Fruit fly (Drosophila melanogaster) whole organism, prepupa: Measurements from ENCODE around the gene S6k.

Source experiments
- Blimp-1 ChIP-seq: fragments of 200-800 bp; sonication (Bioruptor generic); optimal IDR thresholded peaks from 3 replicates; lab custom pipeline; 2017; ENCODE audit warnings: missing biosample characterization, missing genetic modification characterization, mild to moderate bottlenecking, moderate library complexity, missing genetic modification reagents
- CG10631 ChIP-seq: fragments of 200-800 bp; sonication (Bioruptor generic); optimal IDR thresholded peaks from 2 replicates; lab custom pipeline; 2016; ENCODE audit warnings: missing biosample characterization, missing genetic modification characterization
- CG10669 ChIP-seq: fragments of 200-800 bp; sonication (Bioruptor generic); optimal IDR thresholded peaks from 3 replicates; lab custom pipeline; 2018; ENCODE audit warnings: missing biosample characterization, mild to moderate bottlenecking, missing genetic modification characterization, moderate library complexity
- CG11294 ChIP-seq: fragments of 200-800 bp; sonication (Bioruptor generic); IDR thresholded peaks from 2 replicates; pipeline ENCODE4 v1.3.6; 2022; ENCODE audit warnings: missing biosample characterization, missing genetic modification characterization
- CG11762 ChIP-seq: fragments of 200-800 bp; sonication (Bioruptor generic); optimal IDR thresholded peaks from 3 replicates; lab custom pipeline; 2016; ENCODE audit warnings: missing biosample characterization, missing genetic modification characterization; ENCODE audit not compliant: insufficient read depth
- CG11902 ChIP-seq: fragments of 200-800 bp; sonication (Bioruptor generic); optimal IDR thresholded peaks from 3 replicates; lab custom pipeline; 2016; ENCODE audit warnings: missing biosample characterization, missing genetic modification characterization
- CG15336 ChIP-seq: fragments of 200-800 bp; sonication (Bioruptor generic); IDR thresholded peaks from 2 replicates; pipeline ENCODE4 v1.3.6; 2022; ENCODE audit warnings: missing biosample characterization, missing genetic modification characterization
- CG1621 ChIP-seq: fragments of 200-800 bp; sonication (Bioruptor generic); optimal IDR thresholded peaks from 3 replicates; lab custom pipeline; 2018; ENCODE audit warnings: missing biosample characterization, mild to moderate bottlenecking, missing genetic modification characterization
- CG3032 ChIP-seq: fragments of 200-800 bp; optimal IDR thresholded peaks from 2 replicates; lab custom pipeline; 2019; ENCODE audit warnings: missing biosample characterization, mild to moderate bottlenecking, missing genetic modification characterization, moderate library complexity
- CG31627 ChIP-seq: fragments of 200-800 bp; sonication (Bioruptor generic); optimal IDR thresholded peaks from 3 replicates; lab custom pipeline; 2016; ENCODE audit warnings: missing biosample characterization, missing genetic modification characterization
- CG32006 ChIP-seq: fragments of 200-800 bp; sonication (Bioruptor generic); optimal IDR thresholded peaks from 3 replicates; lab custom pipeline; 2017; ENCODE audit warnings: missing biosample characterization, mild to moderate bottlenecking, missing genetic modification characterization
- CG34406 ChIP-seq: fragments of 200-800 bp; sonication (Bioruptor generic); optimal IDR thresholded peaks from 3 replicates; lab custom pipeline; 2016; ENCODE audit warnings: missing biosample characterization, missing genetic modification characterization
- CG3919 ChIP-seq: fragments of 200-800 bp; sonication (Bioruptor generic); optimal IDR thresholded peaks from 3 replicates; lab custom pipeline; 2016; ENCODE audit warnings: missing biosample characterization, missing genetic modification characterization
- CG4318 ChIP-seq: fragments of 200-800 bp; sonication (Bioruptor generic); optimal IDR thresholded peaks from 3 replicates; lab custom pipeline; 2017; ENCODE audit warnings: missing biosample characterization, mild to moderate bottlenecking, missing genetic modification characterization
- CG6163 ChIP-seq: fragments of 200-800 bp; sonication (Bioruptor generic); IDR thresholded peaks from 3 replicates; pipeline ENCODE4 v1.3.6; 2022; ENCODE audit warnings: missing biosample characterization, missing genetic modification characterization
- CG6792 ChIP-seq: fragments of 200-800 bp; sonication (Bioruptor generic); optimal IDR thresholded peaks from 3 replicates; lab custom pipeline; 2016; ENCODE audit warnings: missing biosample characterization, missing genetic modification characterization
- CG6854 ChIP-seq: fragments of 200-800 bp; sonication (Bioruptor generic); optimal IDR thresholded peaks from 2 replicates; lab custom pipeline; 2017; ENCODE audit warnings: missing biosample characterization, mild to moderate bottlenecking, missing genetic modification characterization
- CG8119 ChIP-seq: fragments of 200-800 bp; sonication (Bioruptor generic); IDR thresholded peaks from 3 replicates; pipeline ENCODE4 v1.3.6; 2022; ENCODE audit warnings: missing biosample characterization, missing genetic modification characterization
- CG8319 ChIP-seq: fragments of 200-800 bp; sonication (Bioruptor generic); optimal IDR thresholded peaks from 3 replicates; lab custom pipeline; 2016; ENCODE audit warnings: missing biosample characterization, missing genetic modification characterization
- CG8632 ChIP-seq: fragments of 200-800 bp; sonication (Bioruptor generic); optimal IDR thresholded peaks from 3 replicates; lab custom pipeline; 2016; ENCODE audit warnings: missing biosample characterization, missing genetic modification characterization
- CG9139 ChIP-seq: fragments of 200-800 bp; sonication (Bioruptor generic); optimal IDR thresholded peaks from 3 replicates; lab custom pipeline; 2017; ENCODE audit warnings: missing biosample characterization, mild to moderate bottlenecking, missing genetic modification characterization
- Eip78C ChIP-seq: fragments of 200-800 bp; sonication (Bioruptor generic); peaks from one replicate; lab custom pipeline; 2016; ENCODE audit warnings: missing biosample characterization, missing genetic modification characterization
- Eip93F ChIP-seq: fragments of 200-800 bp; sonication (Bioruptor generic); optimal IDR thresholded peaks from 2 replicates; lab custom pipeline; 2016; ENCODE audit warnings: missing biosample characterization, mild to moderate bottlenecking, missing genetic modification characterization
- Ets21C ChIP-seq: fragments of 200-800 bp; sonication (Bioruptor generic); optimal IDR thresholded peaks from 3 replicates; lab custom pipeline; 2016; ENCODE audit warnings: missing biosample characterization, missing genetic modification characterization
- Ets96B ChIP-seq: fragments of 200-800 bp; optimal IDR thresholded peaks from 2 replicates; lab custom pipeline; 2019; ENCODE audit warnings: missing biosample characterization, mild to moderate bottlenecking, missing genetic modification characterization, moderate library complexity
- Gug ChIP-seq: fragments of 200-800 bp; sonication (Bioruptor generic); IDR thresholded peaks from 2 replicates; pipeline ENCODE4 v1.3.6; 2022; ENCODE audit warnings: missing biosample characterization, missing genetic modification characterization
- Hr39 ChIP-seq: fragments of 200-800 bp; sonication (Bioruptor generic); optimal IDR thresholded peaks from 2 replicates; lab custom pipeline; 2016; ENCODE audit warnings: missing biosample characterization, missing genetic modification characterization
- Lpt ChIP-seq: fragments of 200-800 bp; sonication (Bioruptor generic); optimal IDR thresholded peaks from 3 replicates; lab custom pipeline; 2016; ENCODE audit warnings: missing biosample characterization, missing genetic modification characterization
- Sox102F ChIP-seq: fragments of 200-800 bp; sonication (Bioruptor generic); optimal IDR thresholded peaks from 2 replicates; lab custom pipeline; 2016; ENCODE audit warnings: missing biosample characterization, mild to moderate bottlenecking, missing genetic modification characterization
- Sox14 ChIP-seq: fragments of 200-800 bp; sonication (Bioruptor generic); optimal IDR thresholded peaks from 3 replicates; lab custom pipeline; 2016; ENCODE audit warnings: missing biosample characterization, missing genetic modification characterization
- Sox15 ChIP-seq: fragments of 200-800 bp; sonication (Bioruptor generic); optimal IDR thresholded peaks from 3 replicates; lab custom pipeline; 2016; ENCODE audit warnings: missing biosample characterization, missing genetic modification characterization
- achi ChIP-seq: fragments of 200-800 bp; sonication (Bioruptor generic); optimal IDR thresholded peaks from 3 replicates; lab custom pipeline; 2016; ENCODE audit warnings: missing biosample characterization, missing genetic modification characterization
- acj6 ChIP-seq: fragments of 200-800 bp; sonication (Bioruptor generic); optimal IDR thresholded peaks from 3 replicates; lab custom pipeline; 2016; ENCODE audit warnings: missing biosample characterization, missing genetic modification characterization
- cyc ChIP-seq: fragments of 200-800 bp; sonication (Bioruptor generic); optimal IDR thresholded peaks from 3 replicates; lab custom pipeline; 2016; ENCODE audit warnings: missing biosample characterization, missing genetic modification characterization
- dac ChIP-seq: fragments of 200-800 bp; sonication (Bioruptor generic); optimal IDR thresholded peaks from 2 replicates; lab custom pipeline; 2017; ENCODE audit warnings: missing biosample characterization, mild to moderate bottlenecking, missing genetic modification characterization
- dsx ChIP-seq: fragments of 200-800 bp; optimal IDR thresholded peaks from 3 replicates; lab custom pipeline; 2019; ENCODE audit warnings: missing biosample characterization, mild to moderate bottlenecking, missing genetic modification characterization, moderate library complexity; ENCODE audit not compliant: poor library complexity, severe bottlenecking
- eg ChIP-seq: fragments of 200-800 bp; sonication (Bioruptor generic); IDR thresholded peaks from 3 replicates; pipeline ENCODE4 v1.3.6; 2022; ENCODE audit warnings: missing biosample characterization, missing genetic modification characterization
- esn ChIP-seq: fragments of 200-800 bp; sonication (Bioruptor generic); optimal IDR thresholded peaks from 2 replicates; lab custom pipeline; 2016; ENCODE audit warnings: missing biosample characterization, mild to moderate bottlenecking, missing genetic modification characterization, moderate library complexity
- fd59A ChIP-seq: fragments of 200-800 bp; sonication (Bioruptor generic); optimal IDR thresholded peaks from 2 replicates; lab custom pipeline; 2017; ENCODE audit warnings: missing biosample characterization, mild to moderate bottlenecking, missing genetic modification characterization, missing genetic modification reagents
- fd85E ChIP-seq: fragments of 200-800 bp; sonication (Bioruptor generic); optimal IDR thresholded peaks from 3 replicates; lab custom pipeline; 2016; ENCODE audit warnings: missing biosample characterization, missing genetic modification characterization
- fkh ChIP-seq: fragments of 200-800 bp; sonication (Bioruptor generic); optimal IDR thresholded peaks from 3 replicates; lab custom pipeline; 2017; ENCODE audit warnings: missing biosample characterization, mild to moderate bottlenecking, missing genetic modification characterization, moderate library complexity
- lz ChIP-seq: fragments of 200-800 bp; sonication (Bioruptor generic); optimal IDR thresholded peaks from 3 replicates; lab custom pipeline; 2016; ENCODE audit warnings: missing biosample characterization, missing genetic modification characterization
- net ChIP-seq: fragments of 200-800 bp; sonication (Bioruptor generic); optimal IDR thresholded peaks from 3 replicates; lab custom pipeline; 2016; ENCODE audit warnings: missing biosample characterization, missing genetic modification characterization
- salr ChIP-seq, 2 experiments: fragments of 200-800 bp; sonication (Bioruptor generic); optimal IDR thresholded peaks; 3 replicates each; lab custom pipeline; 2016 to 2018; ENCODE audit warnings: missing biosample characterization in 2 of 2, missing genetic modification characterization in 2 of 2, mild to moderate bottlenecking in 1 of 2
- spab ChIP-seq: fragments of 200-800 bp; sonication (Bioruptor generic); optimal IDR thresholded peaks from 2 replicates; lab custom pipeline; 2017; ENCODE audit warnings: missing biosample characterization, mild to moderate bottlenecking, missing genetic modification characterization, missing genetic modification reagents
- ss ChIP-seq, 2 experiments: fragments of 200-800 bp; sonication (Bioruptor generic); optimal IDR thresholded peaks; 2 replicates in 1 of 2; 3 replicates in 1 of 2; lab custom pipeline; 2017 to 2018; ENCODE audit warnings: mild to moderate bottlenecking in 2 of 2, missing biosample characterization in 2 of 2, missing genetic modification characterization in 2 of 2, moderate library complexity in 1 of 2
- svp ChIP-seq: fragments of 200-800 bp; sonication (Bioruptor generic); peaks from one replicate; lab custom pipeline; 2016; ENCODE audit warnings: missing biosample characterization, missing genetic modification characterization
- topi ChIP-seq: fragments of 200-800 bp; sonication (Bioruptor generic); optimal IDR thresholded peaks from 3 replicates; lab custom pipeline; 2016; ENCODE audit warnings: missing biosample characterization, missing genetic modification characterization
- vri ChIP-seq: fragments of 200-800 bp; sonication (Bioruptor generic); optimal IDR thresholded peaks from 3 replicates; lab custom pipeline; 2016; ENCODE audit warnings: missing biosample characterization, mild to moderate bottlenecking, missing genetic modification characterization

Gene S6k

DNA sequence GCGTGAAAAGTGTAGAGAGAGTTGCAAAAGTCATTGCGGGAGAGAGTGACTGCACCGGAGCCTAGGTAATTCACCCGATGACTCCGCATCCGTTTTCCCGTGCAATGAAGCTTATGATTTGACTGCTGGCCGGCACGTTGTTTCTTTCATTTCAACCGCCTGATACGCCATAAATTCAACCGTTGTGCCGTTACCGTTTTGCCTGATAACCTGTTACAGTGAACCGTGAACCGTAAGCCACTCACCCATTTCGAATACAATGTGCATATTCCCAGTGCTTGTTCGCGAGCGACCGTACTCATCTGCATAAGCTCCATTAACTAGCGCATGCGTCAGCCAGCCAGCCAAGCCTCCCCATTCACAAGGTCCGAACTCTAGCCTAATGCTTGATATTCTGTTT, 35.9 kb downstream of the S6k start:
- TF ChIP-seq svp (GFP tag; lab: Kevin White, UChicago) (peak; percentile 98), dac (GFP tag; lab: Kevin White, UChicago) (no peak)

DNA sequence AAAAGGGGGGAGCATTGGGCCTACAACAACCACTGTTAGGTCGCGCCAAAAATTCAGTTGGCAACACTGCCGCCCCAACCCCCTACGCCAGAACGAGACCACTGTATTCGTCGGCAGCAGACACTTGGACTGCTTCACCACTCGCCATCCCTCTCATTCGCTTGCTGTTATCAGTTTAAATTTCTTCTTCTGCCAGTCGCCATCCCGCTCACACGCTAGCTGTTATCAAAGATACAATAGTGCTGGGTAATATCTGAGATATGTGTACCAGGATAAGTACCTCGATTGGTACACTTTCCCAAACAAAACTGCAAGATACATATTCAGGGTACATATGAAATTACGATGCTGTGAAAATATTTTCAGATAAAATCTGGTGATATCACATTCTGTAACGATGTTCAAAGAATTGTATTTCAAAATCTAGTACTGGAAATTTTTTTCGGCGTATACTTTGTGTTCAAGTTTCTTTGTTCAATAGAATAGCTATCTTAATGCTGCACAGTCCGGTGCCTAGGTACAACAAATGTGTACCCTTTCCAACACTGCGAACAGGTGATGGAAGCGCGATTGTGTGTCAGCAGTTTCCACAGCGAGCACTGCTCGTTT, 39.8 kb downstream of the S6k start:
- TF ChIP-seq acj6 (GFP tag; lab: Kevin White, UChicago), result peak; percentile 89
- peak; percentile 78 for TF ChIP-seq dsx (GFP tag; lab: Kevin White, UChicago)
- no peak for TF ChIP-seq spab (GFP tag; lab: Kevin White, UChicago)
- no peak for TF ChIP-seq Sox102F (GFP tag; lab: Kevin White, UChicago)
- TF ChIP-seq CG6792, result peak; percentile 85
- peak; percentile 67 for TF ChIP-seq Lpt (GFP tag; lab: Kevin White, UChicago)
- TF ChIP-seq CG8119 (GFP tag; lab: Robert Waterston, UW), result peak; percentile 82
- TF ChIP-seq Eip93F (GFP tag; lab: Kevin White, UChicago), result peak; percentile 55
- no peak for TF ChIP-seq CG4318
- TF ChIP-seq fd85E (GFP tag; lab: Kevin White, UChicago), result no peak
- TF ChIP-seq Hr39 (GFP tag; lab: Kevin White, UChicago), result peak; percentile 85
- peak; percentile 86 for TF ChIP-seq CG8319 (GFP tag; lab: Kevin White, UChicago)
- peak; percentile 80 for TF ChIP-seq CG11762 (GFP tag; lab: Kevin White, UChicago)
- peak; percentile 89 for TF ChIP-seq topi
- TF ChIP-seq CG15336, result peak; percentile 74
- peak; percentile 91 for TF ChIP-seq esn (GFP tag; lab: Kevin White, UChicago)
- peak; percentile 98 for TF ChIP-seq Eip78C (GFP tag; lab: Kevin White, UChicago)
- TF ChIP-seq svp (GFP tag; lab: Kevin White, UChicago), result peak; percentile 93
- peak; percentile 86 for TF ChIP-seq CG10631 (GFP tag; lab: Kevin White, UChicago)
- no peak for TF ChIP-seq Blimp-1 (GFP tag; lab: Kevin White, UChicago)
- peak; percentile 86 for TF ChIP-seq CG3919 (GFP tag; lab: Kevin White, UChicago)
- TF ChIP-seq salr (GFP tag; optimal IDR thresholded peaks at IDR 0.05; lab: Kevin White, UChicago), result peak in 1 of 2 experiments; percentile 74
- peak; percentile 96 for TF ChIP-seq Sox14 (GFP tag; lab: Kevin White, UChicago)
- peak; percentile 88 for TF ChIP-seq achi (GFP tag; lab: Kevin White, UChicago)
- TF ChIP-seq fd59A, result peak; percentile 81
- no peak for TF ChIP-seq CG10669
- no peak for TF ChIP-seq CG9139
- TF ChIP-seq CG1621 (tag; lab: Kevin White, UChicago), result peak; percentile 51
- no peak for TF ChIP-seq net (GFP tag; lab: Kevin White, UChicago)
- TF ChIP-seq CG8632 (GFP tag; lab: Kevin White, UChicago), result peak; percentile 86
- TF ChIP-seq cyc (GFP tag; lab: Kevin White, UChicago), result peak; percentile 86
- peak; percentile 80 for TF ChIP-seq CG34406 (GFP tag; lab: Kevin White, UChicago)
- peak; percentile 73 for TF ChIP-seq eg (GFP tag; lab: Robert Waterston, UW)
- peak; percentile 72 for TF ChIP-seq vri
- TF ChIP-seq Ets96B (tag; lab: Kevin White, UChicago), result peak; percentile 82
- peak; percentile 90 for TF ChIP-seq CG32006 (GFP tag; lab: Kevin White, UChicago)
- TF ChIP-seq Ets21C (GFP tag; lab: Kevin White, UChicago), result no peak
- peak; percentile 68 for TF ChIP-seq CG11902 (GFP tag; lab: Kevin White, UChicago)
- TF ChIP-seq CG11294 (GFP tag; lab: Robert Waterston, UW), result 0 out of 2 replicates have a peak, but pooled peaks have one; percentile 21
- peak; percentile 54 for TF ChIP-seq CG6854 (GFP tag; lab: Kevin White, UChicago)
- no peak for TF ChIP-seq ss (GFP tag; optimal IDR thresholded peaks at IDR 0.05; lab: Kevin White, UChicago)
- TF ChIP-seq lz, result peak; percentile 89
- TF ChIP-seq Gug, result peak; percentile 29; the same call in 1 of the 2 replicates
- TF ChIP-seq Sox15 (GFP tag; lab: Kevin White, UChicago), result peak; percentile 63
- TF ChIP-seq CG6163 (GFP tag; lab: Robert Waterston, UW), result peak; percentile 60; the same call in 2 of the 3 replicates
- TF ChIP-seq CG31627 (GFP tag; lab: Kevin White, UChicago), result peak; percentile 88
- peak; percentile 47 for TF ChIP-seq fkh (GFP tag; lab: Kevin White, UChicago)
- TF ChIP-seq CG3032 (tag; lab: Kevin White, UChicago), result peak; percentile 82
